Worm (Caenorhabditis elegans) whole organism, mixed stage, embryonic: Measurements from ENCODE around the gene nrfl-1.

Experiments
- M03D4.4 ChIP-seq: sonication (generic microtip); optimal IDR thresholded peaks from 2 replicates; lab custom pipeline; 2017; ENCODE audit warnings: mild to moderate bottlenecking, missing genetic modification characterization, missing compliant biosample characterization
- bed-3 ChIP-seq: fragments of 200-800 bp; sonication (Bioruptor generic); optimal IDR thresholded peaks from 3 replicates; lab custom pipeline; 2018; ENCODE audit warnings: mild to moderate bottlenecking, missing genetic modification characterization, moderate library complexity, missing compliant biosample characterization
- blmp-1 ChIP-seq: fragments of 150-350 bp; optimal IDR thresholded peaks from 2 replicates; lab custom pipeline; 2014; ENCODE audit warnings: missing biosample characterization, missing genetic modification characterization
- ceh-83 ChIP-seq: fragments of 200-800 bp; sonication (Bioruptor generic); optimal IDR thresholded peaks from 2 replicates; lab custom pipeline; 2018; ENCODE audit warnings: mild to moderate bottlenecking, missing genetic modification characterization, missing compliant biosample characterization
- drap-1 ChIP-seq: fragments of 200-800 bp; sonication (Bioruptor generic); optimal IDR thresholded peaks from 3 replicates; lab custom pipeline; 2018; ENCODE audit warnings: mild to moderate bottlenecking, missing genetic modification characterization, missing compliant biosample characterization
- elt-1 ChIP-seq: sonication (generic microtip); optimal IDR thresholded peaks from 2 replicates; lab custom pipeline; 2017; ENCODE audit warnings: missing genetic modification characterization, mild to moderate bottlenecking, missing compliant biosample characterization, antibody characterized with exemption, moderate library complexity, borderline replicate concordance; ENCODE audit not compliant: insufficient read depth
- elt-3 ChIP-seq: fragments of 150-350 bp; optimal IDR thresholded peaks from 2 replicates; lab custom pipeline; 2014; ENCODE audit warnings: missing biosample characterization, missing genetic modification characterization
- flh-1 ChIP-seq: fragments of 200-800 bp; sonication (Bioruptor generic); optimal IDR thresholded peaks from 2 replicates; lab custom pipeline; 2018; ENCODE audit warnings: mild to moderate bottlenecking, missing genetic modification characterization, moderate library complexity, missing compliant biosample characterization
- ham-2 ChIP-seq: fragments of 200-800 bp; sonication (Bioruptor generic); optimal IDR thresholded peaks from 2 replicates; lab custom pipeline; 2018; ENCODE audit warnings: mild to moderate bottlenecking, missing genetic modification characterization, missing compliant biosample characterization
- lin-32 ChIP-seq: fragments of 200-800 bp; sonication (Bioruptor generic); optimal IDR thresholded peaks from 2 replicates; lab custom pipeline; 2018; ENCODE audit warnings: mild to moderate bottlenecking, missing genetic modification characterization, missing compliant biosample characterization
- mab-5 ChIP-seq: fragments of 150-350 bp; optimal IDR thresholded peaks from 2 replicates; lab custom pipeline; 2014; ENCODE audit warnings: missing biosample characterization, missing genetic modification characterization
- mep-1 ChIP-seq: fragments of 150-350 bp; optimal IDR thresholded peaks from 2 replicates; lab custom pipeline; 2017; ENCODE audit warnings: missing biosample characterization, missing genetic modification reagents, missing genetic modification characterization, inconsistent platforms
- mls-2 ChIP-seq: sonication (generic microtip); optimal IDR thresholded peaks from 2 replicates; lab custom pipeline; 2016; ENCODE audit warnings: mild to moderate bottlenecking, missing genetic modification characterization, moderate library complexity, missing compliant biosample characterization
- nhr-12 ChIP-seq: fragments of 150-350 bp; optimal IDR thresholded peaks from 2 replicates; lab custom pipeline; 2014; ENCODE audit warnings: missing biosample characterization, missing genetic modification characterization
- nhr-237 ChIP-seq: fragments of 150-350 bp; optimal IDR thresholded peaks from 2 replicates; lab custom pipeline; 2014; ENCODE audit warnings: missing biosample characterization, missing genetic modification characterization
- nhr-28 ChIP-seq: fragments of 150-350 bp; optimal IDR thresholded peaks from 2 replicates; lab custom pipeline; 2014; ENCODE audit warnings: missing biosample characterization, missing genetic modification characterization
- pha-4 ChIP-seq: fragments of 150-350 bp; optimal IDR thresholded peaks from 2 replicates; lab custom pipeline; 2018; ENCODE audit warnings: missing biosample characterization, missing genetic modification reagents, missing genetic modification characterization
- snpc-4 ChIP-seq: fragments of 150-350 bp; optimal IDR thresholded peaks from 2 replicates; lab custom pipeline; 2014; ENCODE audit warnings: missing biosample characterization, missing genetic modification characterization
- tbx-8 ChIP-seq: fragments of 200-800 bp; sonication (Bioruptor generic); optimal IDR thresholded peaks from 2 replicates; lab custom pipeline; 2018; ENCODE audit warnings: mild to moderate bottlenecking, missing genetic modification characterization, moderate library complexity, missing compliant biosample characterization
- unc-120 ChIP-seq: sonication (generic microtip); optimal IDR thresholded peaks from 2 replicates; lab custom pipeline; 2017; ENCODE audit warnings: missing genetic modification characterization, missing compliant biosample characterization; ENCODE audit not compliant: poor library complexity, severe bottlenecking
- unc-62 ChIP-seq: fragments of 150-350 bp; optimal IDR thresholded peaks from 2 replicates; lab custom pipeline; 2014; ENCODE audit warnings: missing biosample characterization, missing genetic modification reagents, missing genetic modification characterization
- ztf-11 ChIP-seq: fragments of 150-350 bp; optimal IDR thresholded peaks from 2 replicates; lab custom pipeline; 2014; ENCODE audit warnings: missing biosample characterization, missing genetic modification characterization

nrfl-1 gene

ce11 chrIV:9165681-9166080 is 46.8 kb downstream of the nrfl-1 start, which contains the start of gene C07C7.3:
TSS of gene C07C7.3 (plus strand) at chrIV:9166051.
- no peak for TF ChIP-seq ceh-83 (GFP tag; lab: Kevin White, UChicago)
- no peak for TF ChIP-seq nhr-12 (tag; lab: Kevin White, UChicago)
- no peak for TF ChIP-seq unc-120 (tag; lab: Kevin White, UChicago)
- no peak for TF ChIP-seq lin-32 (GFP tag; lab: Kevin White, UChicago)
- no peak for TF ChIP-seq bed-3 (GFP tag; lab: Kevin White, UChicago)
- no peak for TF ChIP-seq blmp-1 (tag; lab: Kevin White, UChicago)
- no peak for TF ChIP-seq drap-1 (GFP tag; lab: Kevin White, UChicago)
- TF ChIP-seq mep-1 (tag; lab: Kevin White, UChicago) = no peak
- no peak for TF ChIP-seq mab-5

ce11 chrIV:9169764-9170163 is 50.9 kb downstream of the nrfl-1 start:
- TF ChIP-seq mls-2 (tag; lab: Kevin White, UChicago) (no peak), nhr-28 (tag; lab: Kevin White, UChicago) (no peak), nhr-237 (tag; lab: Kevin White, UChicago) (no peak), unc-62 (GFP tag; lab: Kevin White, UChicago) (no peak), elt-3 (tag; lab: Kevin White, UChicago) (no peak), pha-4 (no peak), tbx-8 (no peak), M03D4.4 (tag; lab: Kevin White, UChicago) (no peak), snpc-4 (tag; lab: Kevin White, UChicago) (no peak), flh-1 (GFP tag; lab: Kevin White, UChicago) (no peak), ham-2 (GFP tag; lab: Kevin White, UChicago) (no peak), elt-1 (tag; lab: Kevin White, UChicago) (no peak), ztf-11 (no peak)
- TF ChIP-seq, all 35 proteins: peak for 0
